Fruit fly (Drosophila melanogaster) whole organism: ENCODE results near the gene PAN3.

Source experiments
- CG8478 ChIP-seq: fragments of >200 bp; optimal IDR thresholded peaks from 2 replicates; lab custom pipeline; 2018; ENCODE audit warnings: inconsistent platforms
- Dll ChIP-seq: fragments of >200 bp; optimal IDR thresholded peaks from 2 replicates; lab custom pipeline; 2017
- EcR ChIP-seq, 2 experiments: fragments of >200 bp; optimal IDR thresholded peaks; 2 replicates each; lab custom pipeline; 2017; ENCODE audit warnings: missing biosample characterization in 2 of 2, missing genetic modification characterization in 2 of 2, missing genetic modification reagents in 2 of 2
- pan ChIP-seq: fragments of >200 bp; optimal IDR thresholded peaks from 2 replicates; lab custom pipeline; 2017
- psq ChIP-seq: fragments of >200 bp; optimal IDR thresholded peaks from 2 replicates; lab custom pipeline; 2017
- usp ChIP-seq: fragments of >200 bp; optimal IDR thresholded peaks from 2 replicates; lab custom pipeline; 2017; ENCODE audit warnings: missing biosample characterization, missing genetic modification characterization, mixed read lengths

Gene PAN3

dm6 chr3L:3046325-3047156 is 24.4 kb upstream of the PAN3 start, which contains the start of the genes scramb2 and Sk2:
Gene scramb2, minus strand, starts transcription at chr3L:3046812.
Gene Sk2, plus strand, starts transcription at chr3L:3047087.
- TF ChIP-seq CG8478 (lab: Kevin White, UChicago) (no peak), Dll (lab: Kevin White, UChicago) (peak; percentile 52)

DNA sequence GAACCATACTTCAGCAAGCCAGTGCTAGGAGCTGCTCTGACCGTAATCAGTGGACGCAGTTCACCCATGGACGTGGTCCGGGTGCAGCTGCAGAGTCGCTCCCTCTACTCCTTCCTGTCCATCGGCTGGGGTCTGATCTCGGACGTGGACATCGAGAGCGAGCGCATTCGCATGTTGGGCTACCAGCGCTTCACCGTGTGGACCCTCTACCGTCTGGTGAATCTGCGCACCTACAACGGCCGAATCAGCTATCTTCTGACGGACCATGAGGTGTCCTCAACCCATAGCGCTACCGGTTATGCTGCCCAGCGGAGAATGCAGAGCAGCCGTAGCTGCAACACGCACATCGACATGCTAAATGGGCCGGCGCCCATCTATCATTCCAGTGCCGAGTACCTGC is 22.3 kb upstream of the PAN3 start:
- TF ChIP-seq usp (GFP tag; lab: Kevin White, UChicago) (no peak), EcR (GFP tag; optimal IDR thresholded peaks at IDR 0.05; lab: Kevin White, UChicago) (no peak), pan (lab: Kevin White, UChicago) (no peak), Dll (lab: Kevin White, UChicago) (no peak), CG8478 (lab: Kevin White, UChicago) (no peak)

- TF ChIP-seq EcR (GFP tag; optimal IDR thresholded peaks at IDR 0.05; lab: Kevin White, UChicago), result no peak
- no peak for TF ChIP-seq pan (lab: Kevin White, UChicago)
- no peak for TF ChIP-seq CG8478 (lab: Kevin White, UChicago)
- no peak for TF ChIP-seq psq (lab: Kevin White, UChicago)
- no peak for TF ChIP-seq Dll (lab: Kevin White, UChicago)
- TF ChIP-seq usp (GFP tag; lab: Kevin White, UChicago), result no peak
Observed at dm6 chr3L:3050185-3050584, 20.7 kb upstream of the PAN3 start, which contains the start of gene CG32485. Gene CG32485, plus strand, starts transcription at chr3L:3050323.

DNA sequence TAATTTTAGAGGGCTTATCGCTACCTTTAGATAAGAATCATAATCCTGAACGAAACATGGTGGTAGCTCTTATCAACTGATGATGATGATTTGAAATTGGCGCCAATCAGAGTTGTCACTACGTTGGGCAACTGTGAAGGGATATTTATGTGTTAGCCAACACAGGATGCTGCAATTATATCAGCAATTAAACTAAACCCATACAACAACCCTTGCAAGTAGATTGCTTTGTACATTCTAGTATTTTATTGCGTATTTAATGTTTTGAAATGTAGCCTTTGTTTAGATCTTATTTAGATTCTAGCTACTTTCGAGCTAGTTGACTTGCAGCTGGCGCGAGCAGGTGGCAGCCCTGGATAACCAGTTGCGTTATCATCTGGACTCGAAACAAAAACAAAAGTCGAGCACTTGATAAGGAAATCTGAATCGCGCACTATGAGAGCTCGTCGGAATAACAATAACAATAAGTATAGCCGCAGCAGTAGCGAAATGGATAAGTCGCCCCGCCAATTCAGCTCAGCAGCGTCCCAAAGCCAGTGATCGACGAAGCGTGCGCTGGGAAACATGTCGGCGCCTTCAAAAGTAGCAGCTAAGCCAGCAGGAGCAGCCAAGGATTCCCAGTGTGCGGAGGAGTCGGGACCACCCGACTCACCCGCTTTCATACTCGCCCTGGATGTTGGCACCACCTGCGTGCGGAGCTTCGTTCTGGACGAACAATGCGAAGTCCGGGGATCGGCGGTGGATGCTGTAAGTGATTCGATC is 18.6 kb upstream of the PAN3 start, which contains the start of gene CG1271:
CG1271 (plus strand) TSS at position 405 of the 762 bp plus-strand sequence.
- TF ChIP-seq Dll (lab: Kevin White, UChicago) (no peak), usp (GFP tag; lab: Kevin White, UChicago) (no peak), psq (lab: Kevin White, UChicago) (no peak), pan (lab: Kevin White, UChicago) (no peak), EcR (GFP tag; optimal IDR thresholded peaks at IDR 0.05; lab: Kevin White, UChicago) (no peak), CG8478 (lab: Kevin White, UChicago) (no peak)

DNA sequence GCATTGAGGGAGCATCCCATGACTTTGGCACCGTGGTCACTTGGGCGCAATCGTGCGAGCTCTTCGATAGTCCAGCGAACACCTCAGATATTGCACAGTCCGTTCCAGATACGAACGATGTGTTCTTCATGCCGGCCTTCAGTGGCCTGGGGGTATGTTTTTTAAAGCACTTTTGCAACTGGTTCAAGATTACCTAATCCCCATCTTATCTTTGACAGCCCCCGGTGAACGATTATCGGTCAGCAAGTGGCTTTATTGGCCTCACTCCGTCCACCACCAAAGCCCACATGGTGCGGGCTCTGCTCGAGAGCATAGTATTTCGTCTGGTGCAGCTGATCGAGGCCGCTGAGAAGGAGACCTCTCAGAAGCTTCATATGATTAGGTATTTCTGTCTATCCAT is 16.8 kb upstream of the PAN3 start:
- TF ChIP-seq CG8478 (lab: Kevin White, UChicago), result no peak
- no peak for TF ChIP-seq usp (GFP tag; lab: Kevin White, UChicago)
- no peak for TF ChIP-seq EcR (GFP tag; optimal IDR thresholded peaks at IDR 0.05; lab: Kevin White, UChicago)
- TF ChIP-seq psq (lab: Kevin White, UChicago), result no peak
- TF ChIP-seq Dll (lab: Kevin White, UChicago), result no peak
- no peak for TF ChIP-seq pan (lab: Kevin White, UChicago)

- TF ChIP-seq EcR (GFP tag; optimal IDR thresholded peaks at IDR 0.05; lab: Kevin White, UChicago) (no peak), CG8478 (lab: Kevin White, UChicago) (no peak), pan (lab: Kevin White, UChicago) (no peak), usp (GFP tag; lab: Kevin White, UChicago) (no peak), Dll (lab: Kevin White, UChicago) (no peak), psq (lab: Kevin White, UChicago) (no peak)
Observed at dm6 chr3L:3054851-3055250, 16.1 kb upstream of the PAN3 start, which contains the start of gene CG16753. Gene CG16753, plus strand, starts transcription at chr3L:3055079.

DNA sequence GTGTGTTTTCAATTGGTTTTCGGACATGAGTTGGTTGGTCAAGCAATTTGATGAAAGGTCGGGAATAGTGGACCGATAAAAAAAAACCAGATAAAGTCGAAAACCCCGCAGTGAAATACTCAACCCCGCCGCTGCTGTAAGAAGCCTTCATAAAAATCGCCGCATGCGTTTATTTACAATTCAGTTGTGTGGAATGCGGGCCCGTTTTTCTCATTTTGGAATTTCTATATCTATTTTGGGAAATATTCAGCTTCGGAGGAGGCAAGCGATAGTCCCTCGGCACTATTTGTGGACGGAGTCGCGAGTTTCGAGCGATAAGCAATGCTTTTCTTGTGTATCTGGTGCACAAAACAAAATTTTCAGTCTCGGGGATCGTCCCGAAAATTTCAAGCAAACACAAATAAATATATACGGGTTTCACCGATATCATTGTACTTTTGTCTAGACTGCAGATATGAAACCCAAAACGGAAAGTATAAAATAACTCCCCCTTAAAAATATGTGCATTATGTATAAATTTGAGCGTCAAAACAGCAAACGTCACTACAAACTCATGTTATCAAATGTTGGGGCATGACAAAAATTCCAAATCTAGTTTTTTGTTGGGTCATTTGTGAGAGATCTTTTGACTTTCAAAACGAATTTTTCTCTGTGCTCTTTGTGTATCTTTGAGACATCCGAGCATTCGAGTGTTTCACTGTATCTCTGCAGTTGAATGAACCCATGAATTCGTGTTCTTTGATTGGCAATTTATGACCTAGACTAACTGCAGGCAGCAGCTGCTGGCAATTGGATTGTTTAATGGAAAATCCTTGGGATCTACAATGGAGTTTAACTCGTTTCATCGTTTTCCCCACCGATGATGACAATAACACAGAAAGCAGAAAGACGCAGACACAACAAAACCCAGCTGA is 11.7 kb upstream of the PAN3 start:
- TF ChIP-seq pan (lab: Kevin White, UChicago) (no peak), Dll (lab: Kevin White, UChicago) (no peak), EcR (GFP tag; optimal IDR thresholded peaks at IDR 0.05; lab: Kevin White, UChicago) (peak in 1 of 2 experiments; percentile 57), psq (lab: Kevin White, UChicago) (no peak)

- TF ChIP-seq Dll (lab: Kevin White, UChicago) (no peak), CG8478 (lab: Kevin White, UChicago) (peak; percentile 7)
Observed at dm6 chr3L:3060054-3060979, 10.6 kb upstream of the PAN3 start.

DNA sequence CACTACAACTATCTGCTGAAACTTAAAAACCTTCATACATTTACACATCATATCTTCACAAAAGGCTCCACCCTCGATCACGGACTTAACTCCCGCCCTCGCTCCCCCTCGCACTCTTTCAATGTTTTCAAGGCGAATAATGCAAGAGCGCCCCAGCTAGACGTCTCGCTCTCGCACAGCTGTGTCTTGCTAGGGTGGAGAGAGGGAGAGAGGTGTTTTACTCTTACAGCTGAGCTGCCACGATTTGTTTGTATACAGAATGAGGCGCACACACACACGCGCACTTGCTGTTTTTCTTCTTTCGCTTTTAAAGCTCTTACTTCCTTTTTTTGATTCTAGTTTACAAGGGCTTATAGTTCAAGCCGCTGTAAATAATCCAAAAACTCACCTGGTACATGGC is 1.2 kb upstream of the PAN3 start:
- TF ChIP-seq CG8478 (lab: Kevin White, UChicago) (peak; percentile 36), psq (lab: Kevin White, UChicago) (no peak)
